Worm (Caenorhabditis elegans) whole organism, L2 larva: Measurements from ENCODE around the gene cal-1.
A peak's percentile ranks its signal among the peaks of the same experiment; 100 is the strongest.

Experiments used
- R02D3.7 ChIP-seq: fragments of 150-350 bp; optimal IDR thresholded peaks from 2 replicates; lab custom pipeline; 2014; ENCODE audit warnings: missing biosample characterization, missing genetic modification characterization
- aly-2 ChIP-seq: fragments of 150-350 bp; optimal IDR thresholded peaks from 2 replicates; lab custom pipeline; 2014; ENCODE audit warnings: missing biosample characterization, missing genetic modification characterization
- egl-27 ChIP-seq: sonication (generic microtip); optimal IDR thresholded peaks from 3 replicates; lab custom pipeline; 2017; ENCODE audit warnings: missing biosample characterization, missing genetic modification reagents, missing genetic modification characterization
- elt-3 ChIP-seq: sonication (generic microtip); optimal IDR thresholded peaks from 2 replicates; lab custom pipeline; 2017; ENCODE audit warnings: missing biosample characterization, missing genetic modification characterization
- fos-1 ChIP-seq: fragments of 150-350 bp; optimal IDR thresholded peaks from 2 replicates; lab custom pipeline; 2014; ENCODE audit warnings: missing biosample characterization, missing genetic modification characterization
- lin-13 ChIP-seq: fragments of 150-350 bp; optimal IDR thresholded peaks from 2 replicates; lab custom pipeline; 2014; ENCODE audit warnings: missing biosample characterization, missing genetic modification reagents, missing genetic modification characterization
- lsy-2 ChIP-seq, 2 experiments: fragments of 150-350 bp in 1 of 2; sonication (generic microtip) in 1 of 2; optimal IDR thresholded peaks; 2 replicates each; lab custom pipeline; 2014 to 2017; ENCODE audit warnings: missing biosample characterization in 2 of 2, missing genetic modification characterization in 2 of 2
- nhr-12 ChIP-seq: fragments of 150-350 bp; optimal IDR thresholded peaks from 2 replicates; lab custom pipeline; 2014; ENCODE audit warnings: missing biosample characterization, missing genetic modification characterization
- nhr-21 ChIP-seq: fragments of 150-350 bp; optimal IDR thresholded peaks from 2 replicates; lab custom pipeline; 2014; ENCODE audit warnings: missing biosample characterization, missing genetic modification characterization
- nhr-237 ChIP-seq: fragments of 150-350 bp; optimal IDR thresholded peaks from 2 replicates; lab custom pipeline; 2014; ENCODE audit warnings: missing biosample characterization, missing genetic modification characterization
- peb-1 ChIP-seq: fragments of 150-350 bp; optimal IDR thresholded peaks from 2 replicates; lab custom pipeline; 2014; ENCODE audit warnings: missing biosample characterization, missing genetic modification characterization
- snpc-4 ChIP-seq: fragments of 150-350 bp; optimal IDR thresholded peaks from 2 replicates; lab custom pipeline; 2014; ENCODE audit warnings: missing biosample characterization, missing genetic modification characterization
- zag-1 ChIP-seq: fragments of 150-350 bp; optimal IDR thresholded peaks from 2 replicates; lab custom pipeline; 2014; ENCODE audit warnings: missing biosample characterization, missing genetic modification characterization
- ztf-11 ChIP-seq: sonication (generic microtip); optimal IDR thresholded peaks from 2 replicates; lab custom pipeline; 2017; ENCODE audit warnings: missing biosample characterization, missing genetic modification characterization

ce11 chrV:12550036-12550626 lies 33.1 kb upstream of the cal-1 start, which contains the start of gene F45D3.3:
- TF ChIP-seq ztf-11 (tag; lab: Kevin White, UChicago) = no peak
- no peak for TF ChIP-seq peb-1
- TF ChIP-seq lin-13 (GFP tag; lab: Kevin White, UChicago) = no peak
- TF ChIP-seq zag-1 (tag; lab: Kevin White, UChicago) = no peak
- no peak for TF ChIP-seq lsy-2 (tag; optimal IDR thresholded peaks at IDR 0.05; lab: Kevin White, UChicago)
- no peak for TF ChIP-seq snpc-4 (tag; lab: Kevin White, UChicago)
- no peak for TF ChIP-seq elt-3
- no peak for TF ChIP-seq aly-2 (tag; lab: Kevin White, UChicago)
- TF ChIP-seq nhr-237 = no peak
- no peak for TF ChIP-seq nhr-12
- TF ChIP-seq nhr-21 (tag; lab: Kevin White, UChicago) = peak; percentile 79
- no peak for TF ChIP-seq R02D3.7
- TF ChIP-seq fos-1 (tag; lab: Kevin White, UChicago) = no peak
- peak; percentile 25 for TF ChIP-seq egl-27 (tag; lab: Kevin White, UChicago)
